Fruit fly (Drosophila melanogaster): ENCODE measurements around the gene CG5390.

- TF ChIP-seq CG34367 (tag; optimal IDR thresholded peaks at IDR 0.05) (no peak), CG13204 (GFP tag; optimal IDR thresholded peaks at IDR 0.05) (no peak), CG32121 (GFP tag; IDR thresholded peaks at IDR 0.05) (no peak), EcR (GFP tag; optimal IDR thresholded peaks at IDR 0.05) (no peak), CG12605 (GFP tag; IDR thresholded peaks at IDR 0.05) (no peak), CG15710 (tag; optimal IDR thresholded peaks at IDR 0.05) (no peak)
Measured at dm6 chr2L:10322773-10323487, 16.5 kb upstream of the CG5390 start, which contains the start of gene CG5381.
